Worm (Caenorhabditis elegans) whole organism, midembryonic: ENCODE measurements around the gene prp-39.

Experiments
- T22C8.4 ChIP-seq: fragments of 200-800 bp; sonication (Bioruptor generic); IDR thresholded peaks from 2 replicates; pipeline ENCODE4 v1.3.6; 2022; ENCODE audit warnings: missing genetic modification characterization, missing compliant biosample characterization
- cog-1 ChIP-seq: sonication (generic microtip); optimal IDR thresholded peaks from 2 replicates; lab custom pipeline; 2016; ENCODE audit warnings: missing genetic modification characterization, missing compliant biosample characterization
- flt-1 ChIP-seq: fragments of 200-800 bp; sonication (Bioruptor generic); IDR thresholded peaks from 2 replicates; pipeline ENCODE4 v1.3.6; 2022; ENCODE audit warnings: missing genetic modification characterization, missing compliant biosample characterization
- klf-2 ChIP-seq: fragments of 200-800 bp; sonication (Bioruptor generic); conservative IDR thresholded peaks from 2 replicates; pipeline ENCODE4 v1.3.6; 2022; ENCODE audit warnings: missing genetic modification reagents, missing genetic modification characterization, missing compliant biosample characterization
- med-1 ChIP-seq: sonication (generic microtip); optimal IDR thresholded peaks from 2 replicates; lab custom pipeline; 2017; ENCODE audit warnings: missing genetic modification characterization, mild to moderate bottlenecking, missing compliant biosample characterization, antibody characterized with exemption, missing genetic modification reagents; ENCODE audit not compliant: insufficient read depth
- ref-1 ChIP-seq: fragments of 200-800 bp; sonication (Bioruptor generic); conservative IDR thresholded peaks from 2 replicates; pipeline ENCODE4 v1.3.6; 2022; ENCODE audit warnings: missing genetic modification reagents, missing genetic modification characterization, missing compliant biosample characterization
- ztf-23 ChIP-seq: fragments of 200-800 bp; sonication (Bioruptor generic); IDR thresholded peaks from 2 replicates; pipeline ENCODE4 v1.3.6; 2022; ENCODE audit warnings: missing genetic modification reagents, missing genetic modification characterization, missing compliant biosample characterization

ce11 chrV:5667337-5667736, 15.1 kb downstream of the prp-39 start:
- TF ChIP-seq cog-1 (tag; lab: Kevin White, UChicago) (no peak), klf-2 (GFP tag; lab: Robert Waterston, UW) (no peak), med-1 (no peak), flt-1 (GFP tag; lab: Robert Waterston, UW) (peak; percentile 42; the same call in 1 of the 2 replicates), ztf-23 (no peak), T22C8.4 (GFP tag; lab: Robert Waterston, UW) (no peak), ref-1 (GFP tag; lab: Robert Waterston, UW) (no peak)
